Worm (Caenorhabditis elegans) whole organism, mixed stage, embryonic: ENCODE results near the gene B0361.4.

Source experiments
- blmp-1 ChIP-seq: fragments of 150-350 bp; optimal IDR thresholded peaks from 2 replicates; lab custom pipeline; 2014; ENCODE audit warnings: missing biosample characterization, missing genetic modification characterization
- ces-1 ChIP-seq: fragments of 150-350 bp; optimal IDR thresholded peaks from 2 replicates; lab custom pipeline; 2014; ENCODE audit warnings: missing biosample characterization, missing genetic modification reagents, missing genetic modification characterization
- elt-1 ChIP-seq: sonication (generic microtip); optimal IDR thresholded peaks from 2 replicates; lab custom pipeline; 2017; ENCODE audit warnings: missing genetic modification characterization, mild to moderate bottlenecking, missing compliant biosample characterization, antibody characterized with exemption, moderate library complexity, borderline replicate concordance; ENCODE audit not compliant: insufficient read depth
- elt-3 ChIP-seq: fragments of 150-350 bp; optimal IDR thresholded peaks from 2 replicates; lab custom pipeline; 2014; ENCODE audit warnings: missing biosample characterization, missing genetic modification characterization
- hlh-1 ChIP-seq: fragments of 150-350 bp; optimal IDR thresholded peaks from 2 replicates; lab custom pipeline; 2014; ENCODE audit warnings: missing biosample characterization, missing genetic modification reagents, missing genetic modification characterization
- lin-13 ChIP-seq: fragments of 150-350 bp; optimal IDR thresholded peaks from 2 replicates; lab custom pipeline; 2014; ENCODE audit warnings: missing biosample characterization, missing genetic modification characterization
- nhr-12 ChIP-seq: fragments of 150-350 bp; optimal IDR thresholded peaks from 2 replicates; lab custom pipeline; 2014; ENCODE audit warnings: missing biosample characterization, missing genetic modification characterization
- nhr-28 ChIP-seq: fragments of 150-350 bp; optimal IDR thresholded peaks from 2 replicates; lab custom pipeline; 2014; ENCODE audit warnings: missing biosample characterization, missing genetic modification characterization
- nhr-76 ChIP-seq: sonication (generic microtip); optimal IDR thresholded peaks from 2 replicates; lab custom pipeline; 2017; ENCODE audit warnings: missing biosample characterization, missing genetic modification characterization
- pha-4 ChIP-seq: fragments of 150-350 bp; optimal IDR thresholded peaks from 2 replicates; lab custom pipeline; 2018; ENCODE audit warnings: missing biosample characterization, missing genetic modification reagents, missing genetic modification characterization
- sptf-1 ChIP-seq: sonication (generic microtip); optimal IDR thresholded peaks from 2 replicates; lab custom pipeline; 2017; ENCODE audit warnings: mild to moderate bottlenecking, missing genetic modification characterization, moderate library complexity, missing compliant biosample characterization
- tbx-8 ChIP-seq: fragments of 200-800 bp; sonication (Bioruptor generic); optimal IDR thresholded peaks from 2 replicates; lab custom pipeline; 2018; ENCODE audit warnings: mild to moderate bottlenecking, missing genetic modification characterization, moderate library complexity, missing compliant biosample characterization
- unc-39 ChIP-seq: fragments of 150-350 bp; optimal IDR thresholded peaks from 2 replicates; lab custom pipeline; 2014; ENCODE audit warnings: missing biosample characterization, missing genetic modification characterization
- unc-62 ChIP-seq: fragments of 150-350 bp; optimal IDR thresholded peaks from 2 replicates; lab custom pipeline; 2014; ENCODE audit warnings: missing biosample characterization, missing genetic modification reagents, missing genetic modification characterization

DNA sequence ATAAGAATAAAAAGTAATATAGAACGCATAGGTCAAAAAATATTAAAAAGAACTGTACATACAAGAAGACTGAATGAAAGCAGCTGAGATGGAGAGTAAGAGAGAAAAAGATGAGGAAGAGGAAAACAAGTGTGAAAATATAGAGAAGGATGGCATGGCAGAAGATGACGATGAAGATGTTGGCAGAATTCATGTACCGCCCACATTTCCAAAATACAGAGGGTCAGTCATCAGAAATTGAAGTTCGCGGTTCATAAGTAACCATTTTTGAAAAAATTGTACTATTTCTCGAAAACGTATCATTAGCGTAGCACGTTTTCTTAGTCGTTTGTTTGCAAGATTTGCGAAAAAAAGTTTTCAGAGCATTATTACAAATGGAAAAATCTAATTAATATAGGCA lies 11.1 kb upstream of the B0361.4 start, which contains the start of gene zmp-6:
- no peak for TF ChIP-seq nhr-28 (tag; lab: Kevin White, UChicago)
- no peak for TF ChIP-seq unc-39 (tag; lab: Kevin White, UChicago)
- no peak for TF ChIP-seq tbx-8 (GFP tag; lab: Kevin White, UChicago)
- no peak for TF ChIP-seq lin-13
- TF ChIP-seq nhr-76 = no peak
- TF ChIP-seq elt-3 (tag; lab: Kevin White, UChicago) = no peak
- TF ChIP-seq blmp-1 = no peak
- no peak for TF ChIP-seq sptf-1 (tag; lab: Kevin White, UChicago)
- TF ChIP-seq nhr-12 (tag; lab: Kevin White, UChicago) = no peak
- no peak for TF ChIP-seq unc-62 (GFP tag; lab: Kevin White, UChicago)
- TF ChIP-seq pha-4 (tag; lab: Kevin White, UChicago) = no peak
- TF ChIP-seq ces-1 = no peak
- no peak for TF ChIP-seq hlh-1 (tag; lab: Kevin White, UChicago)
- TF ChIP-seq elt-1 (tag; lab: Kevin White, UChicago) = no peak
